Worm (Caenorhabditis elegans) whole organism, L4 larva: ENCODE measurements around the gene R09D1.14.

Source experiments
- F37D6.2 ChIP-seq: sonication (generic microtip); optimal IDR thresholded peaks from 2 replicates; lab custom pipeline; 2016; ENCODE audit warnings: mild to moderate bottlenecking, missing genetic modification characterization, missing compliant biosample characterization
- R02D3.7 ChIP-seq: fragments of 150-350 bp; sonication (generic microtip); optimal IDR thresholded peaks from 3 replicates; lab custom pipeline; 2014; ENCODE audit warnings: missing biosample characterization, missing genetic modification characterization
- T20F7.1 ChIP-seq: fragments of 200-800 bp; sonication (Bioruptor generic); optimal IDR thresholded peaks from 2 replicates; lab custom pipeline; 2018; ENCODE audit warnings: mild to moderate bottlenecking, missing genetic modification characterization, missing compliant biosample characterization
- aha-1 ChIP-seq: fragments of 150-350 bp; peaks from one replicate; lab custom pipeline; 2014; ENCODE audit warnings: missing biosample characterization, missing genetic modification characterization
- ceh-28 ChIP-seq: fragments of 150-350 bp; optimal IDR thresholded peaks from 2 replicates; lab custom pipeline; 2014; ENCODE audit warnings: missing biosample characterization, missing genetic modification reagents, missing genetic modification characterization
- ceh-62 ChIP-seq: sonication (generic microtip); optimal IDR thresholded peaks from 2 replicates; lab custom pipeline; 2017; ENCODE audit warnings: missing biosample characterization, missing genetic modification characterization
- ces-1 ChIP-seq: fragments of 150-350 bp; sonication (generic microtip); optimal IDR thresholded peaks from 4 replicates; lab custom pipeline; 2014; ENCODE audit warnings: missing biosample characterization, missing genetic modification reagents, missing genetic modification characterization
- cey-2 ChIP-seq: sonication (generic microtip); optimal IDR thresholded peaks from 3 replicates; lab custom pipeline; 2017; ENCODE audit warnings: missing genetic modification characterization, mild to moderate bottlenecking, missing compliant biosample characterization, antibody characterized with exemption, borderline replicate concordance; ENCODE audit not compliant: insufficient read depth
- daf-16 ChIP-seq, 3 experiments: sonication (generic microtip); optimal IDR thresholded peaks; 2 replicates each; lab custom pipeline; 2016 to 2017; ENCODE audit warnings: missing genetic modification characterization in 3 of 3, missing genetic modification reagents in 3 of 3, mild to moderate bottlenecking in 2 of 3, missing compliant biosample characterization in 2 of 3, missing biosample characterization in 1 of 3, moderate library complexity in 1 of 3
- dmd-6 ChIP-seq: fragments of 200-800 bp; sonication (Bioruptor generic); IDR thresholded peaks from 2 replicates; pipeline ENCODE4 v1.3.6; 2022; ENCODE audit warnings: missing genetic modification reagents, missing genetic modification characterization, missing compliant biosample characterization
- dmd-8 ChIP-seq: fragments of 200-800 bp; sonication (Bioruptor generic); IDR thresholded peaks from 2 replicates; pipeline ENCODE4 v1.3.6; 2022; ENCODE audit warnings: missing genetic modification characterization, missing compliant biosample characterization
- dmd-9 ChIP-seq: fragments of 200-800 bp; sonication (Bioruptor generic); IDR thresholded peaks from 2 replicates; pipeline ENCODE4 v1.3.6; 2022; ENCODE audit warnings: missing genetic modification reagents, missing genetic modification characterization, missing compliant biosample characterization
- dpl-1 ChIP-seq: fragments of 150-350 bp; optimal IDR thresholded peaks from 2 replicates; lab custom pipeline; 2014; ENCODE audit warnings: missing biosample characterization, missing genetic modification reagents, missing genetic modification characterization
- dve-1 ChIP-seq: sonication (generic microtip); optimal IDR thresholded peaks from 2 replicates; lab custom pipeline; 2017; ENCODE audit warnings: antibody characterized with exemption, mild to moderate bottlenecking, missing genetic modification characterization, missing compliant biosample characterization; ENCODE audit not compliant: insufficient read depth
- fkh-10 ChIP-seq: fragments of 150-350 bp; optimal IDR thresholded peaks from 2 replicates; lab custom pipeline; 2014; ENCODE audit warnings: missing biosample characterization, missing genetic modification reagents, missing genetic modification characterization
- hif-1 ChIP-seq, 2 experiments: sonication (generic microtip); optimal IDR thresholded peaks; 2 replicates each; lab custom pipeline; 2016 to 2017; ENCODE audit warnings: missing compliant biosample characterization in 2 of 2, missing genetic modification characterization in 2 of 2, missing genetic modification reagents in 2 of 2, missing genotype in 2 of 2, mild to moderate bottlenecking in 1 of 2
- hlh-11 ChIP-seq: fragments of 200-800 bp; sonication (Bioruptor generic); optimal IDR thresholded peaks from 2 replicates; lab custom pipeline; 2018; ENCODE audit warnings: mild to moderate bottlenecking, missing genetic modification characterization, missing compliant biosample characterization
- hlh-30 ChIP-seq: sonication (generic microtip); optimal IDR thresholded peaks from 2 replicates; lab custom pipeline; 2017; ENCODE audit warnings: antibody characterized with exemption, mild to moderate bottlenecking, missing genetic modification characterization, missing compliant biosample characterization; ENCODE audit not compliant: insufficient read depth
- hmg-1.1 ChIP-seq: fragments of 200-800 bp; sonication (Bioruptor generic); IDR thresholded peaks from 2 replicates; pipeline ENCODE4 v1.3.6; 2022; ENCODE audit warnings: missing genetic modification reagents, missing genetic modification characterization, missing compliant biosample characterization
- lsy-2 ChIP-seq, 2 experiments: fragments of 150-350 bp in 1 of 2; sonication (generic microtip) in 1 of 2; optimal IDR thresholded peaks; 2 replicates each; lab custom pipeline; 2014 to 2017; ENCODE audit warnings: missing biosample characterization in 2 of 2, missing genetic modification characterization in 2 of 2
- mep-1 ChIP-seq: fragments of 150-350 bp; sonication (generic microtip); optimal IDR thresholded peaks from 3 replicates; lab custom pipeline; 2014; ENCODE audit warnings: missing biosample characterization, missing genetic modification characterization
- mes-2 ChIP-seq: sonication (generic microtip); optimal IDR thresholded peaks from 2 replicates; lab custom pipeline; 2016; ENCODE audit warnings: missing genotype, mild to moderate bottlenecking, missing genetic modification characterization, missing compliant biosample characterization; ENCODE audit not compliant: poor library complexity, severe bottlenecking
- nhr-102 ChIP-seq: sonication (generic microtip); optimal IDR thresholded peaks from 2 replicates; lab custom pipeline; 2016; ENCODE audit warnings: mild to moderate bottlenecking, missing genetic modification characterization, moderate library complexity, missing compliant biosample characterization
- nhr-11 ChIP-seq: fragments of 150-350 bp; optimal IDR thresholded peaks from 2 replicates; lab custom pipeline; 2014; ENCODE audit warnings: missing biosample characterization, missing genetic modification characterization
- nhr-25 ChIP-seq: sonication (generic microtip); optimal IDR thresholded peaks from 2 replicates; lab custom pipeline; 2017; ENCODE audit warnings: missing genetic modification characterization, mild to moderate bottlenecking, missing compliant biosample characterization, antibody characterized with exemption, moderate library complexity, borderline replicate concordance; ENCODE audit not compliant: insufficient read depth
- nhr-28 ChIP-seq: fragments of 150-350 bp; optimal IDR thresholded peaks from 2 replicates; lab custom pipeline; 2014; ENCODE audit warnings: missing biosample characterization, missing genetic modification characterization
- nhr-42 ChIP-seq: fragments of 200-800 bp; sonication (Bioruptor generic); IDR thresholded peaks from 2 replicates; pipeline ENCODE4 v1.3.6; 2022; ENCODE audit warnings: missing genetic modification characterization, missing compliant biosample characterization
- nhr-6 ChIP-seq: fragments of 150-350 bp; optimal IDR thresholded peaks from 2 replicates; lab custom pipeline; 2014; ENCODE audit warnings: missing biosample characterization, missing genetic modification characterization
- nhr-77 ChIP-seq: fragments of 150-350 bp; optimal IDR thresholded peaks from 2 replicates; lab custom pipeline; 2014; ENCODE audit warnings: missing biosample characterization, missing genetic modification characterization
- pha-4 ChIP-seq, 2 experiments: fragments of 150-350 bp in 1 of 2; fragments of 200-800 bp in 1 of 2; sonication (Bioruptor generic) in 1 of 2; IDR thresholded peaks in 1 of 2; optimal IDR thresholded peaks in 1 of 2; 2 replicates each; pipeline versions ENCODE4 v1.3.6 to Lab custom; 2014 to 2022; ENCODE audit warnings: missing genetic modification characterization in 2 of 2, missing genetic modification reagents in 2 of 2, missing biosample characterization in 1 of 2, missing compliant biosample characterization in 1 of 2
- php-3 ChIP-seq: fragments of 200-800 bp; sonication (Bioruptor generic); IDR thresholded peaks from 2 replicates; pipeline ENCODE4 v1.3.6; 2022; ENCODE audit warnings: missing genetic modification reagents, missing genetic modification characterization, missing compliant biosample characterization
- pqm-1 ChIP-seq: sonication (generic microtip); optimal IDR thresholded peaks from 2 replicates; lab custom pipeline; 2017; ENCODE audit warnings: missing biosample characterization, missing genetic modification characterization
- rbr-2 ChIP-seq: sonication (generic microtip); optimal IDR thresholded peaks from 2 replicates; lab custom pipeline; 2016; ENCODE audit warnings: missing genotype, missing genetic modification characterization, missing compliant biosample characterization
- set-16 ChIP-seq: fragments of 200-800 bp; sonication (Bioruptor generic); IDR thresholded peaks from 2 replicates; pipeline ENCODE4 v1.3.6; 2022; ENCODE audit warnings: missing genetic modification reagents, missing genetic modification characterization, missing compliant biosample characterization
- snpc-4 ChIP-seq: fragments of 150-350 bp; optimal IDR thresholded peaks from 2 replicates; lab custom pipeline; 2014; ENCODE audit warnings: missing biosample characterization, missing genetic modification characterization
- unc-62 ChIP-seq, 3 experiments: fragments of 150-350 bp in 1 of 3; sonication (generic microtip); optimal IDR thresholded peaks in 2 of 3; peaks in 1 of 3; 1 replicate in 1 of 3; 2 replicates in 2 of 3; lab custom pipeline; 2014 to 2017; ENCODE audit warnings: missing biosample characterization in 3 of 3, missing genetic modification characterization in 3 of 3, missing genetic modification reagents in 3 of 3, missing genotype in 1 of 3
- zip-2 ChIP-seq: fragments of 150-350 bp; optimal IDR thresholded peaks from 2 replicates; lab custom pipeline; 2014; ENCODE audit warnings: missing biosample characterization, missing genetic modification characterization
- ztf-7 ChIP-seq: fragments of 150-350 bp; optimal IDR thresholded peaks from 2 replicates; lab custom pipeline; 2014; ENCODE audit warnings: missing biosample characterization, missing genetic modification characterization

Gene R09D1.14

DNA sequence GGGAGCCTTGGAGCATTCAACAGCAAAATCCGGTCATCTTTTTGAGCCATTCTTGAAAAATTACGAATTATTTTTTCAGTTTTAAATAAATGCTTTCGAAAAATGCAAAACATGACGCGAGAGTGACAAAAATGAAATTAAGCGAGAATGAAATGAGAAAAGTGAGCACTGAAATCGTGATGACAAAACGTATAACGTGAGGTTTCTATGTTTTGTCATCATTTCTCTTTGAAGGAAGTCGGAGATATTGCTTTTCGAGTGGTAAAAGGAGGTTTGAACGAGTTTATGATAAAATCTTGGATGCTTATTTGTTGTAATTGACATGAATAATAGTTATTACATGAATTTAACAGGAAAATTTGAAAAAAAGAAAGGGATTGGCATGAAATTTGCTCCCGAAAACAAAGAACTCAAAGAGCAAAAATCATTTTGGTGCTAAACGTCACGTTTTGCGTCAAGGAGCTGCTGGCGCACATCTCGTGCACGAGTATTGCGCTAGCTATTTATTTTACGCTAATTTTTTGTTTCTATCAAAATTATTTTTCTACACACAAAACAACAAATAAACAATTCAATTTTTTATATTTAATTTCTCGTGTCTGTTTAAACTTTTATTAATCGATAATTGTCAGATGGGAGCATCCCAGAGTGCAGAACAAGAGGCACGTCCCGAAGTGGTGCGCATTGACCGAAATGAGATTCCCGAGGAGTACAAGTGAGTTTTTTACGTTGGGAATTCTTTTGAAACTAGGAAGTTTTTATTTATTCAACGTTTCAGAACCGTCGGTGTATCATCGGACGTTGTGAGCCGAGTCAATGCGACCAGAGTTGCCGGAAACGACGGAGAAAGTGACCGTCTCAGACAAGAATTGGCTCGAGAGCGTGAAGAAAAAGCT lies 42.7 kb downstream of the R09D1.14 start, which contains the start of the genes gss-1 and chch-3:
Gene gss-1, minus strand, starts transcription at position 51 of the 896 bp plus-strand sequence.
Gene chch-3, plus strand, starts transcription at position 633 of the 896 bp plus-strand sequence.
- TF ChIP-seq nhr-28 (tag; lab: Kevin White, UChicago), result peak; percentile 20
- TF ChIP-seq dmd-9 (GFP tag; lab: Robert Waterston, UW), result no peak
- peak; percentile 53 for TF ChIP-seq hlh-30 (tag; lab: Kevin White, UChicago)
- peak; percentile 64 for TF ChIP-seq nhr-77 (tag; lab: Kevin White, UChicago)
- TF ChIP-seq hmg-1.1, result peak; percentile 38; the same call in 1 of the 2 replicates
- no peak for TF ChIP-seq nhr-42
- peak; percentile 35 for TF ChIP-seq nhr-6 (tag; lab: Kevin White, UChicago)
- peak in 1 of 2 experiments; percentile 81 for TF ChIP-seq unc-62 (GFP tag; optimal IDR thresholded peaks at IDR 0.05 in 1 of 2; lab: Kevin White, UChicago)
- no peak for TF ChIP-seq unc-62 (tag; optimal IDR thresholded peaks at IDR 0.05; lab: Kevin White, UChicago)
- peak in 1 of 2 experiments; percentile 84 for TF ChIP-seq lsy-2 (tag; optimal IDR thresholded peaks at IDR 0.05; lab: Kevin White, UChicago)
- peak in 1 of 2 experiments; percentile 48 for TF ChIP-seq hif-1 (tag; optimal IDR thresholded peaks at IDR 0.05; lab: Kevin White, UChicago)
- TF ChIP-seq dve-1, result peak; percentile 69
- TF ChIP-seq nhr-102 (tag; lab: Kevin White, UChicago), result peak; percentile 35
- no peak for TF ChIP-seq dmd-8 (GFP tag; lab: Robert Waterston, UW)
- TF ChIP-seq mep-1 (tag; lab: Kevin White, UChicago), result no peak
- peak; percentile 61 for TF ChIP-seq dmd-6 (GFP tag; lab: Robert Waterston, UW)
- peak; percentile 69 for TF ChIP-seq nhr-11 (tag; lab: Kevin White, UChicago)
- TF ChIP-seq dpl-1 (GFP tag; lab: Kevin White, UChicago), result peak; percentile 65
- TF ChIP-seq aha-1 (tag; lab: Kevin White, UChicago), result peak; percentile 93
- peak in 1 of 2 experiments; percentile 18 for TF ChIP-seq daf-16 (GFP tag; optimal IDR thresholded peaks at IDR 0.05; lab: Kevin White, UChicago)
- TF ChIP-seq daf-16 (tag; optimal IDR thresholded peaks at IDR 0.05; lab: Kevin White, UChicago), result peak; percentile 23
- TF ChIP-seq ceh-28, result no peak
- peak; percentile 44 for TF ChIP-seq rbr-2 (tag; lab: Kevin White, UChicago)
- no peak for TF ChIP-seq R02D3.7
- no peak for TF ChIP-seq pqm-1 (tag; lab: Kevin White, UChicago)
- TF ChIP-seq pha-4 (GFP tag; IDR thresholded peaks at IDR 0.05; lab: Robert Waterston, UW), result peak; percentile 33; the same call in 1 of the 2 replicates
- peak; percentile 56 for TF ChIP-seq pha-4 (tag; optimal IDR thresholded peaks at IDR 0.05; lab: Kevin White, UChicago)
- peak; percentile 18 for TF ChIP-seq fkh-10 (GFP tag; lab: Kevin White, UChicago)
- no peak for TF ChIP-seq snpc-4
- TF ChIP-seq cey-2 (tag; lab: Kevin White, UChicago), result no peak
- TF ChIP-seq T20F7.1, result peak; percentile 71
- peak; percentile 55 for TF ChIP-seq hlh-11 (tag; lab: Kevin White, UChicago)
- peak; percentile 24 for TF ChIP-seq F37D6.2
- peak; percentile 66 for TF ChIP-seq mes-2 (tag; lab: Kevin White, UChicago)

DNA sequence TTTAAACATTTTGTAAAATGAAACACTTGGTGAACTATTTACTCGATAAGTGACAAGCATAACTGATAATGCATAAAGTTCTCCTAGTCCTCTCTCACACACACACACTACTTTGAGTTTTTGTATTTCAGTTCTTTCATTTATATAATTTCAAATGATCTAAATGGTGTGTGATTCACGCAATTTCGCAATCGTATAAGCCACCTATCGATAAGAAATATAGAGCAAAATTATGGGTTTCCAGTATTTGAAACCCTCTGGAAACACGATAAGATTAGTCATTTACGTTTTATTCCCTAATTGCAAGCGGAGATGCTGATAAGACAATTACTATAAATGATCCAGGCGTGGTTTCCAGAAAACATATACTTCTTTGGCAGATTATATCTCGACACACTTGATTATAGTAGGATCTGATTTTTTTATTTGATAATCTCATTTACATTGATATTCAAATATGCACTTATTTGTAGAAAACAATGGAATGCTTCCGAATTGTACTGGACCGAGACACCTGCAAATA lies 47.2 kb downstream of the R09D1.14 start, which contains the start of gene arrd-3:
Gene arrd-3, plus strand, starts transcription at position 473 of the 523 bp plus-strand sequence.
- TF ChIP-seq ces-1 (GFP tag; lab: Kevin White, UChicago), result no peak
- TF ChIP-seq ztf-7 (tag; lab: Kevin White, UChicago), result no peak
- TF ChIP-seq T20F7.1, result no peak
- no peak for TF ChIP-seq zip-2
- no peak for TF ChIP-seq nhr-25
- TF ChIP-seq pqm-1 (tag; lab: Kevin White, UChicago), result peak; percentile 75
- peak; percentile 29; the same call in 1 of the 2 replicates for TF ChIP-seq dmd-6 (GFP tag; lab: Robert Waterston, UW)
- peak in 1 of 2 experiments; percentile 58 for TF ChIP-seq unc-62 (GFP tag; optimal IDR thresholded peaks at IDR 0.05 in 1 of 2; lab: Kevin White, UChicago)
- TF ChIP-seq unc-62 (tag; optimal IDR thresholded peaks at IDR 0.05; lab: Kevin White, UChicago), result no peak
- no peak for TF ChIP-seq set-16 (GFP tag; lab: Robert Waterston, UW)
- TF ChIP-seq ceh-62 (tag; lab: Kevin White, UChicago), result no peak
- no peak for TF ChIP-seq php-3
- peak; percentile 27 for TF ChIP-seq nhr-28 (tag; lab: Kevin White, UChicago)
- TF ChIP-seq hlh-11 (tag; lab: Kevin White, UChicago), result peak; percentile 23
